Worm (Caenorhabditis elegans) whole organism, L1 larva: ENCODE data around the gene srh-44.

Experiments
- dsc-1 ChIP-seq: sonication (generic microtip); optimal IDR thresholded peaks from 2 replicates; lab custom pipeline; 2016; ENCODE audit warnings: mild to moderate bottlenecking, missing genetic modification characterization, missing compliant biosample characterization
- lsy-2 ChIP-seq, 2 experiments: fragments of 150-350 bp; optimal IDR thresholded peaks; 2 replicates each; lab custom pipeline; 2014; ENCODE audit warnings: missing biosample characterization in 2 of 2, missing genetic modification characterization in 2 of 2
- ztf-11 ChIP-seq, 2 experiments: sonication (generic microtip); optimal IDR thresholded peaks; 2 replicates each; lab custom pipeline; 2016 to 2017; ENCODE audit warnings: missing genetic modification characterization in 2 of 2, missing biosample characterization in 1 of 2, missing compliant biosample characterization in 1 of 2

- no peak for TF ChIP-seq lsy-2 (tag; optimal IDR thresholded peaks at IDR 0.05; lab: Kevin White, UChicago)
- TF ChIP-seq dsc-1: no peak
- TF ChIP-seq ztf-11 (tag; optimal IDR thresholded peaks at IDR 0.05; lab: Kevin White, UChicago): no peak
Observed at ce11 chrII:11535429-11535828, 20.6 kb downstream of the srh-44 start.
